Worm (Caenorhabditis elegans) whole organism, young adult: ENCODE data around the gene clec-141.

ENCODE experiments used
- F10E7.11 ChIP-seq: sonication (generic microtip); optimal IDR thresholded peaks from 2 replicates; lab custom pipeline; 2017; ENCODE audit warnings: mild to moderate bottlenecking, missing genetic modification characterization, moderate library complexity, missing compliant biosample characterization
- F22D6.2 ChIP-seq: sonication (generic microtip); optimal IDR thresholded peaks from 2 replicates; lab custom pipeline; 2016; ENCODE audit warnings: mild to moderate bottlenecking, missing genetic modification characterization, missing compliant biosample characterization
- F33H1.4 ChIP-seq: fragments of 200-800 bp; sonication (Bioruptor generic); IDR thresholded peaks from 2 replicates; pipeline ENCODE4 v1.3.6; 2022; ENCODE audit warnings: missing genetic modification reagents, missing genetic modification characterization, missing compliant biosample characterization
- F37B4.10 ChIP-seq: fragments of 200-800 bp; sonication (Bioruptor generic); IDR thresholded peaks from 2 replicates; pipeline ENCODE4 v1.3.6; 2022; ENCODE audit warnings: missing genetic modification characterization, missing compliant biosample characterization
- F49E8.2 ChIP-seq: sonication (generic microtip); optimal IDR thresholded peaks from 3 replicates; lab custom pipeline; 2017; ENCODE audit warnings: missing genetic modification characterization, mild to moderate bottlenecking, missing compliant biosample characterization, antibody characterized with exemption, moderate library complexity; ENCODE audit not compliant: insufficient read depth
- F52B5.7 ChIP-seq: sonication (generic microtip); optimal IDR thresholded peaks from 2 replicates; lab custom pipeline; 2016; ENCODE audit warnings: mild to moderate bottlenecking, missing genetic modification characterization, missing compliant biosample characterization
- F55B11.4 ChIP-seq: sonication (generic microtip); optimal IDR thresholded peaks from 2 replicates; lab custom pipeline; 2016; ENCODE audit warnings: missing compliant biosample characterization, missing genetic modification characterization, borderline replicate concordance; ENCODE audit not compliant: insufficient read depth
- T07F8.4 ChIP-seq: sonication (generic microtip); optimal IDR thresholded peaks from 2 replicates; lab custom pipeline; 2016; ENCODE audit warnings: mild to moderate bottlenecking, missing genetic modification characterization, moderate library complexity, missing compliant biosample characterization
- Y67H2A.10 ChIP-seq: fragments of 200-800 bp; sonication (Bioruptor generic); conservative IDR thresholded peaks from 2 replicates; pipeline ENCODE4 v1.3.6; 2022; ENCODE audit warnings: missing genetic modification reagents, missing genetic modification characterization, missing compliant biosample characterization
- ZK185.1 ChIP-seq: sonication (generic microtip); optimal IDR thresholded peaks from 2 replicates; lab custom pipeline; 2016; ENCODE audit warnings: mild to moderate bottlenecking, missing genetic modification characterization, missing compliant biosample characterization; ENCODE audit not compliant: poor library complexity, severe bottlenecking
- aptf-2 ChIP-seq: fragments of 200-800 bp; sonication (Bioruptor generic); conservative IDR thresholded peaks from 2 replicates; pipeline ENCODE4 v1.3.6; 2022; ENCODE audit warnings: missing genetic modification reagents, missing genetic modification characterization, missing compliant biosample characterization
- attf-5 ChIP-seq: fragments of 200-800 bp; sonication (Bioruptor generic); optimal IDR thresholded peaks from 2 replicates; lab custom pipeline; 2018; ENCODE audit warnings: mild to moderate bottlenecking, missing genetic modification characterization, missing compliant biosample characterization
- cebp-1 ChIP-seq, 2 experiments: fragments of 200-800 bp in 1 of 2; sonication (Bioruptor generic) in 1 of 2; sonication (generic microtip) in 1 of 2; IDR thresholded peaks in 1 of 2; optimal IDR thresholded peaks in 1 of 2; 2 replicates each; pipeline versions ENCODE4 v1.3.6 to Lab custom; 2017 to 2022; ENCODE audit warnings: missing compliant biosample characterization in 2 of 2, missing genetic modification characterization in 2 of 2, mild to moderate bottlenecking in 1 of 2, missing genetic modification reagents in 1 of 2, moderate library complexity in 1 of 2
- cebp-2 ChIP-seq: fragments of 200-800 bp; sonication (Bioruptor generic); IDR thresholded peaks from 2 replicates; pipeline ENCODE4 v1.3.6; 2022; ENCODE audit warnings: missing genetic modification characterization, missing compliant biosample characterization
- ceh-27 ChIP-seq: fragments of 200-800 bp; sonication (Bioruptor generic); optimal IDR thresholded peaks from 2 replicates; lab custom pipeline; 2018; ENCODE audit warnings: mild to moderate bottlenecking, missing genetic modification characterization, moderate library complexity, missing compliant biosample characterization
- ceh-91 ChIP-seq: fragments of 200-800 bp; sonication (Bioruptor generic); IDR thresholded peaks from 2 replicates; pipeline ENCODE4 v1.3.6; 2022; ENCODE audit warnings: missing genetic modification reagents, missing genetic modification characterization, missing compliant biosample characterization
- dpl-1 ChIP-seq: fragments of 150-350 bp; optimal IDR thresholded peaks from 2 replicates; lab custom pipeline; 2014; ENCODE audit warnings: missing biosample characterization, missing genetic modification reagents, missing genetic modification characterization
- efl-1 ChIP-seq: fragments of 150-350 bp; optimal IDR thresholded peaks from 2 replicates; lab custom pipeline; 2014; ENCODE audit warnings: missing biosample characterization, missing genetic modification reagents, missing genetic modification characterization
- egl-18 ChIP-seq: fragments of 200-800 bp; sonication (Bioruptor generic); IDR thresholded peaks from 2 replicates; pipeline ENCODE4 v1.3.6; 2022; ENCODE audit warnings: missing genetic modification reagents, missing genetic modification characterization, missing compliant biosample characterization
- egrh-3 ChIP-seq: fragments of 200-800 bp; sonication (Bioruptor generic); IDR thresholded peaks from 2 replicates; pipeline ENCODE4 v1.3.6; 2022; ENCODE audit warnings: missing genetic modification reagents, missing genetic modification characterization, missing compliant biosample characterization
- ekl-4 ChIP-seq: fragments of 200-800 bp; sonication (Bioruptor generic); IDR thresholded peaks from 2 replicates; pipeline ENCODE4 v1.3.6; 2022; ENCODE audit warnings: missing genetic modification reagents, missing genetic modification characterization, missing compliant biosample characterization
- hlh-26 ChIP-seq: fragments of 200-800 bp; sonication (Bioruptor generic); conservative IDR thresholded peaks from 2 replicates; pipeline ENCODE4 v1.3.6; 2022; ENCODE audit warnings: missing genetic modification reagents, missing genetic modification characterization, missing compliant biosample characterization
- hrde-1 ChIP-seq: sonication (generic microtip); optimal IDR thresholded peaks from 2 replicates; lab custom pipeline; 2016; ENCODE audit warnings: missing genetic modification characterization, mild to moderate bottlenecking, missing compliant biosample characterization, moderate library complexity, missing genotype, missing genetic modification reagents, borderline replicate concordance
- let-607 ChIP-seq, 2 experiments: fragments of 200-800 bp in 1 of 2; sonication (Bioruptor generic) in 1 of 2; sonication (generic microtip) in 1 of 2; optimal IDR thresholded peaks; 2 replicates each; lab custom pipeline; 2016 to 2018; ENCODE audit warnings: mild to moderate bottlenecking in 2 of 2, missing compliant biosample characterization in 2 of 2, missing genetic modification characterization in 2 of 2, moderate library complexity in 2 of 2, missing genotype in 1 of 2
- lin-26 ChIP-seq: fragments of 200-800 bp; sonication (Bioruptor generic); IDR thresholded peaks from 2 replicates; pipeline ENCODE4 v1.3.6; 2022; ENCODE audit warnings: missing genetic modification reagents, missing genetic modification characterization, missing compliant biosample characterization
- lin-35 ChIP-seq, 3 experiments: fragments of 150-350 bp in 2 of 3; sonication (generic microtip) in 1 of 3; optimal IDR thresholded peaks; 2 replicates each; lab custom pipeline; 2014 to 2018; ENCODE audit warnings: missing biosample characterization in 3 of 3, missing genetic modification characterization in 3 of 3, missing genetic modification reagents in 3 of 3
- lin-40 ChIP-seq: sonication (generic microtip); optimal IDR thresholded peaks from 2 replicates; lab custom pipeline; 2016; ENCODE audit warnings: missing genetic modification characterization, mild to moderate bottlenecking, missing compliant biosample characterization, missing genotype, missing genetic modification reagents
- madf-10 ChIP-seq: sonication (generic microtip); optimal IDR thresholded peaks from 2 replicates; lab custom pipeline; 2016; ENCODE audit warnings: mild to moderate bottlenecking, missing genetic modification characterization, missing compliant biosample characterization
- madf-3 ChIP-seq: fragments of 200-800 bp; sonication (Bioruptor generic); IDR thresholded peaks from 2 replicates; pipeline ENCODE4 v1.3.6; 2022; ENCODE audit warnings: missing genetic modification reagents, missing genetic modification characterization, missing compliant biosample characterization
- mes-4 ChIP-seq: sonication (generic microtip); optimal IDR thresholded peaks from 2 replicates; lab custom pipeline; 2016; ENCODE audit warnings: missing genotype, missing genetic modification characterization, missing compliant biosample characterization
- mxl-1 ChIP-seq: sonication (generic microtip); optimal IDR thresholded peaks from 2 replicates; lab custom pipeline; 2016; ENCODE audit warnings: missing genetic modification characterization, missing compliant biosample characterization
- nfya-1 ChIP-seq: sonication (generic microtip); optimal IDR thresholded peaks from 2 replicates; lab custom pipeline; 2017; ENCODE audit warnings: antibody characterized with exemption, missing compliant biosample characterization, missing genetic modification characterization, borderline replicate concordance; ENCODE audit not compliant: insufficient read depth
- nfyb-1 ChIP-seq: fragments of 200-800 bp; sonication (Bioruptor generic); IDR thresholded peaks from 2 replicates; pipeline ENCODE4 v1.3.6; 2022; ENCODE audit warnings: missing genetic modification reagents, missing genetic modification characterization, missing compliant biosample characterization
- pbrm-1 ChIP-seq: fragments of 200-800 bp; sonication (Bioruptor generic); IDR thresholded peaks from 2 replicates; pipeline ENCODE4 v1.3.6; 2022; ENCODE audit warnings: missing genetic modification reagents, missing genetic modification characterization, missing compliant biosample characterization
- pha-4 ChIP-seq: fragments of 150-350 bp; sonication (generic microtip); optimal IDR thresholded peaks from 2 replicates; lab custom pipeline; 2014; ENCODE audit warnings: missing biosample characterization, missing genetic modification reagents, missing genetic modification characterization
- rec-8 ChIP-seq, 2 experiments: sonication (generic microtip); optimal IDR thresholded peaks; 2 replicates each; lab custom pipeline; 2016; ENCODE audit warnings: mild to moderate bottlenecking in 2 of 2, missing genetic modification characterization in 2 of 2, missing genetic modification reagents in 2 of 2, missing genotype in 2 of 2, missing biosample characterization in 1 of 2, missing compliant biosample characterization in 1 of 2, moderate library complexity in 1 of 2
- sdz-38 ChIP-seq: sonication (generic microtip); optimal IDR thresholded peaks from 2 replicates; lab custom pipeline; 2016; ENCODE audit warnings: missing genotype, missing genetic modification characterization, missing compliant biosample characterization
- sptf-2 ChIP-seq: fragments of 200-800 bp; sonication (Bioruptor generic); optimal IDR thresholded peaks from 2 replicates; lab custom pipeline; 2018; ENCODE audit warnings: mild to moderate bottlenecking, missing genetic modification characterization, missing compliant biosample characterization
- tbx-9 ChIP-seq: sonication (generic microtip); optimal IDR thresholded peaks from 2 replicates; lab custom pipeline; 2016; ENCODE audit warnings: borderline replicate concordance, missing genetic modification characterization, inconsistent platforms, missing compliant biosample characterization
- zfh-2 ChIP-seq: fragments of 200-800 bp; sonication (Bioruptor generic); conservative IDR thresholded peaks from 2 replicates; pipeline ENCODE4 v1.3.6; 2022; ENCODE audit warnings: missing genetic modification reagents, missing genetic modification characterization, missing compliant biosample characterization
- ztf-26 ChIP-seq: sonication (generic microtip); optimal IDR thresholded peaks from 2 replicates; lab custom pipeline; 2017; ENCODE audit warnings: missing genetic modification characterization, missing compliant biosample characterization

The clec-141 gene

DNA sequence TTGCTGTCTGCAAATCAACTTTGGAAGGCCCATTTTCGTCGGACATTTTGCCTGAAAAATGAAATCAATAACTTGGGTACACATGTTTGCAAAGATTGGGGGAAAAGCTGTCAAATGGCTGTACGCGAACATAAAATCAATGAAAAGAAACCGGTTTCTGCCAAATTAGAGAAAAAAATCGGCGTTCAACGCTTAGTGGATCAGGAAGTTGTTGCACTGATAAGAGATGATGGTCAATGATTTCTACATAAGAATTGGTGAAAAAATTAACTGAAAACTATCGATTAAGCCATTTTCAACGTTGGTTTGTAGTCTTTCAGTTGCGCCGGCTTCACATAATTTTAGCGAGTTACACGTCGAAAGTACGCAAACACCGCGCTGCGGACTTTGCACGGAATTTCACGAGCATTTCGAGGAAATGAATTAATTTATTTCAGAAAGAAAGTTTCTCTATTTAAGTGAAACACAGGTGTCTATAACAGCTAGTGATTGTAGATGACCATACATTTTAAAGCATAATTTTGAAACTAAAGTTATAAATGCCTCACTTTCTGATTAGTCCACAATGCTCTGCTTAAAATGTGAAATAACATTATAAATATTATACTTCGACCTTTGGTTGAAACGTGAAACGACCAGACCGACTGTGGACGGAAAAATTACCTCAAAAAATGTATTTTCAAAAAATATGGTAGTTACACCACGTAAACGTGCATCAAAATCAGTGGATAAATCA lies 22.2 kb upstream of the clec-141 start, which contains the start of the genes F07F6.4 and F07F6.2:
Gene F07F6.4, minus strand, starts transcription at position 51 of the 736 bp plus-strand sequence.
Gene F07F6.2, plus strand, starts transcription at position 686 of the 736 bp plus-strand sequence.
- TF ChIP-seq ceh-91 (GFP tag; lab: Robert Waterston, UW) (no peak), let-607 (tag; optimal IDR thresholded peaks at IDR 0.05; lab: Kevin White, UChicago) (peak; percentile 89 to 94), T07F8.4 (tag; lab: Kevin White, UChicago) (no peak), mxl-1 (no peak), attf-5 (GFP tag; lab: Kevin White, UChicago) (peak; percentile 14), F37B4.10 (GFP tag; lab: Robert Waterston, UW) (no peak)
- TF ChIP-seq, all 124 proteins: peak for 2

- TF ChIP-seq cebp-1 (GFP tag; IDR thresholded peaks at IDR 0.05; lab: Robert Waterston, UW), result peak; percentile 58
- peak; percentile 68 for TF ChIP-seq cebp-1 (tag; optimal IDR thresholded peaks at IDR 0.05; lab: Kevin White, UChicago)
- no peak for TF ChIP-seq egl-18 (GFP tag; lab: Robert Waterston, UW)
Observed at ce11 chrII:5426470-5426869, 19.0 kb upstream of the clec-141 start.

DNA sequence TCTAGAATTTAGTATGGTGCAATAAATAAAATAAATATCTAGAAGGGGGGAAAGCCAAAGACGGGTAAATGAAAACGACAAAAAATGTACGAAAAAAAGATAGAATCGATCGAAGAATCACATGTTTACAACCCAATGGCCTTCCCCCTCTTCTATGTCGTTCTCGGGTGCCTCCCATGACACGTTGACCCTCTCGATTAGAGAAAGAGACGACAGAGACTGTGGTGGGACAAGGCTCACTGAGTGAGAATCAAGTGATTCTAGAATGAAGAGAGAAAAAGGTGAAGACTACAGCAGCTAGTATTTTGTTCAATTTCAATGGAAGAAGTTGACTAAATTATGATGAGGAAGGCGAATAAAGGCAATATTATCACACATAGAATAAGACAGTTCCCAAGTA lies 18.6 kb upstream of the clec-141 start:
- no peak for TF ChIP-seq madf-3
- no peak for TF ChIP-seq T07F8.4 (tag; lab: Kevin White, UChicago)
- no peak; the same call in 1 of the 2 replicates for TF ChIP-seq Y67H2A.10 (GFP tag; lab: Robert Waterston, UW)
- no peak for TF ChIP-seq tbx-9 (tag; lab: Kevin White, UChicago)
- no peak for TF ChIP-seq ekl-4 (GFP tag; lab: Robert Waterston, UW)
- TF ChIP-seq aptf-2 (GFP tag; lab: Robert Waterston, UW), result no peak
- TF ChIP-seq F52B5.7 (tag; lab: Kevin White, UChicago), result no peak
- TF ChIP-seq nfyb-1 (GFP tag; lab: Robert Waterston, UW), result 0 out of 2 replicates have a peak, but pooled peaks have one; percentile 59
- no peak for TF ChIP-seq hrde-1 (tag; lab: Kevin White, UChicago)
- no peak for TF ChIP-seq ztf-26
- no peak for TF ChIP-seq dpl-1 (GFP tag; lab: Kevin White, UChicago)
- TF ChIP-seq zfh-2 (GFP tag; lab: Robert Waterston, UW), result no peak
- peak; percentile 62; the same call in 1 of the 2 replicates for TF ChIP-seq lin-26 (GFP tag; lab: Robert Waterston, UW)
- peak; percentile 45 for TF ChIP-seq pha-4 (tag; lab: Kevin White, UChicago)
- TF ChIP-seq rec-8 (tag; optimal IDR thresholded peaks at IDR 0.05; lab: Kevin White, UChicago), result no peak
- no peak for TF ChIP-seq F10E7.11 (tag; lab: Kevin White, UChicago)
- TF ChIP-seq ceh-27 (GFP tag; lab: Kevin White, UChicago), result peak; percentile 57
- no peak for TF ChIP-seq nfya-1
- no peak for TF ChIP-seq efl-1
- TF ChIP-seq madf-10 (tag; lab: Kevin White, UChicago), result peak; percentile 32
- no peak for TF ChIP-seq sdz-38 (tag; lab: Kevin White, UChicago)
- TF ChIP-seq sptf-2 (GFP tag; lab: Kevin White, UChicago), result no peak
- no peak for TF ChIP-seq F49E8.2 (tag; lab: Kevin White, UChicago)
- no peak for TF ChIP-seq cebp-2 (GFP tag; lab: Robert Waterston, UW)
- TF ChIP-seq pbrm-1 (GFP tag; lab: Robert Waterston, UW), result no peak
- 0 out of 2 replicates have a peak, but pooled peaks have one; percentile 16 for TF ChIP-seq egrh-3
- TF ChIP-seq lin-35 (GFP tag; optimal IDR thresholded peaks at IDR 0.05; lab: Kevin White, UChicago), result no peak
- TF ChIP-seq F55B11.4 (tag; lab: Kevin White, UChicago), result no peak
- TF ChIP-seq lin-40 (tag; lab: Kevin White, UChicago), result peak; percentile 15
- TF ChIP-seq F33H1.4 (GFP tag; lab: Robert Waterston, UW), result no peak
- TF ChIP-seq hlh-26 (GFP tag; lab: Robert Waterston, UW), result no peak
- no peak; the same call in 1 of the 2 replicates for TF ChIP-seq cebp-1 (GFP tag; IDR thresholded peaks at IDR 0.05; lab: Robert Waterston, UW)
- peak; percentile 65 for TF ChIP-seq cebp-1 (tag; optimal IDR thresholded peaks at IDR 0.05; lab: Kevin White, UChicago)
- TF ChIP-seq mes-4 (tag; lab: Kevin White, UChicago), result no peak
- no peak for TF ChIP-seq ZK185.1 (tag; lab: Kevin White, UChicago)
- TF ChIP-seq F22D6.2 (tag; lab: Kevin White, UChicago), result no peak
